Fruit fly (Drosophila melanogaster) whole organism, wandering third instar larva: ENCODE results near the gene CG7289.

Experiments used
- Abd-B ChIP-seq: fragments of >200 bp; optimal IDR thresholded peaks from 2 replicates; lab custom pipeline; 2017; ENCODE audit warnings: missing biosample characterization, missing genetic modification characterization
- CG9705 ChIP-seq: fragments of 200-800 bp; sonication (Bioruptor generic); optimal IDR thresholded peaks from 2 replicates; lab custom pipeline; 2018; ENCODE audit warnings: missing biosample characterization, mild to moderate bottlenecking, missing genetic modification characterization
- Dfd ChIP-seq: fragments of >200 bp; optimal IDR thresholded peaks from 2 replicates; lab custom pipeline; 2017; ENCODE audit warnings: missing biosample characterization, missing genetic modification characterization
- GATAd ChIP-seq: sonication (Bioruptor generic); optimal IDR thresholded peaks from 2 replicates; lab custom pipeline; 2016; ENCODE audit warnings: missing biosample characterization, missing genetic modification characterization
- Hnf4 ChIP-seq: fragments of 200-800 bp; sonication (Bioruptor generic); optimal IDR thresholded peaks from 2 replicates; lab custom pipeline; 2016; ENCODE audit warnings: missing biosample characterization, mild to moderate bottlenecking, missing genetic modification characterization
- Hr83 ChIP-seq: fragments of 200-300 bp; sonication (Bioruptor generic); optimal IDR thresholded peaks from 2 replicates; lab custom pipeline; 2016; ENCODE audit warnings: missing biosample characterization, mild to moderate bottlenecking, missing genetic modification characterization, moderate library complexity; ENCODE audit not compliant: poor library complexity, severe bottlenecking
- Mio ChIP-seq: sonication (Bioruptor generic); optimal IDR thresholded peaks from 2 replicates; lab custom pipeline; 2016; ENCODE audit warnings: missing biosample characterization, missing genetic modification characterization
- OdsH ChIP-seq: fragments of 200-800 bp; sonication (Bioruptor generic); optimal IDR thresholded peaks from 2 replicates; lab custom pipeline; 2016; ENCODE audit warnings: missing biosample characterization, mild to moderate bottlenecking, missing genetic modification characterization
- Rel ChIP-seq, 2 experiments: fragments of 200-800 bp; sonication (Bioruptor generic) in 1 of 2; optimal IDR thresholded peaks; 2 replicates in 1 of 2; 3 replicates in 1 of 2; lab custom pipeline; 2016 to 2019; ENCODE audit warnings: mild to moderate bottlenecking in 2 of 2, missing biosample characterization in 2 of 2, missing genetic modification characterization in 2 of 2, moderate library complexity in 1 of 2
- Vsx2 ChIP-seq: fragments of 200-300, 225-300 bp; sonication (Bioruptor generic); optimal IDR thresholded peaks from 2 replicates; lab custom pipeline; 2018; ENCODE audit warnings: missing biosample characterization, missing genetic modification characterization; ENCODE audit not compliant: partially characterized antibody
- h ChIP-seq: fragments of 200-800 bp; sonication (Bioruptor generic); optimal IDR thresholded peaks from 3 replicates; lab custom pipeline; 2016; ENCODE audit warnings: missing biosample characterization, mild to moderate bottlenecking, missing genetic modification characterization
- jim ChIP-seq: fragments of 175-275, 200-325 bp; sonication (Bioruptor generic); optimal IDR thresholded peaks from 2 replicates; lab custom pipeline; 2016; ENCODE audit warnings: missing biosample characterization, mild to moderate bottlenecking, missing genetic modification characterization
- lola ChIP-seq: fragments of >200 bp; optimal IDR thresholded peaks from 2 replicates; lab custom pipeline; 2017; ENCODE audit warnings: missing biosample characterization, missing genetic modification characterization
- pan ChIP-seq: fragments of >200 bp; optimal IDR thresholded peaks from 2 replicates; lab custom pipeline; 2017
- psq ChIP-seq: fragments of 200-800 bp; sonication (Bioruptor generic); optimal IDR thresholded peaks from 3 replicates; lab custom pipeline; 2017; ENCODE audit warnings: missing biosample characterization, mild to moderate bottlenecking, missing genetic modification characterization, moderate library complexity
- sv ChIP-seq: fragments of 200-800 bp; sonication (Bioruptor generic); optimal IDR thresholded peaks from 3 replicates; lab custom pipeline; 2016; ENCODE audit warnings: missing biosample characterization, missing genetic modification characterization

The CG7289 gene

DNA sequence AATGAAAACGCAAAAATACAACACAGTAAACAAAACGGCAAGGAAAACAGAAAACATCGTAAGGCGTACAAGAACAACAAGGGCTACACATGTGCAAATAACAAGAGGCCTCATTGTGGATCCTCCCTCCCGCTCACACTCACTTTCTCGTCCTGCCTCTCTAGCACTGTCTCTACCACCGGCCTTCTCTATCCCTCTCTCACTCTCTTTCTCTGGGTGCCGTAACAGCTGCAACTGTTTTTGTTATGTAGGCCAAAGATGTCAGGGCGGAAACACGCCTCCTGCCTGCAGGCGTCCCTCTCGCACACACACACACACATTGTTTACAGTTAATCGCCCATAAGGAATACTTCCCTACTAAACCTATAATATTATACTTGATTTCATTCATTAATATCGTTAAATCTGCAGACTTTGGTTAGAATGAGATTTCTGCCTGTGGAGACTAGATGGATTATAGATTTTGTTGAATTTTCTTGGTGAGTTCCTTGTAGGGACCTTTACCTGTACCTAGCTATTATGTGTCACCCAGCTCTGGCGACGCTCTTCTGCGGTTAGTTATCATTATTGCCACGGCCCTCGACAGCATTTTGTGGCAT lies 31.9 kb downstream of the CG7289 start:
- TF ChIP-seq Dfd (GFP tag; lab: Kevin White, UChicago), result no peak
- TF ChIP-seq GATAd (GFP tag; lab: Kevin White, UChicago), result no peak
- no peak for TF ChIP-seq Abd-B (GFP tag; lab: Kevin White, UChicago)
- TF ChIP-seq Vsx2 (GFP tag; lab: Kevin White, UChicago), result no peak
- no peak for TF ChIP-seq Mio (GFP tag; lab: Kevin White, UChicago)
- TF ChIP-seq sv (GFP tag; lab: Kevin White, UChicago), result no peak
- no peak for TF ChIP-seq lola (GFP tag; lab: Kevin White, UChicago)
- no peak for TF ChIP-seq Hnf4 (GFP tag; lab: Kevin White, UChicago)
- TF ChIP-seq Hr83 (GFP tag; lab: Kevin White, UChicago), result no peak

DNA sequence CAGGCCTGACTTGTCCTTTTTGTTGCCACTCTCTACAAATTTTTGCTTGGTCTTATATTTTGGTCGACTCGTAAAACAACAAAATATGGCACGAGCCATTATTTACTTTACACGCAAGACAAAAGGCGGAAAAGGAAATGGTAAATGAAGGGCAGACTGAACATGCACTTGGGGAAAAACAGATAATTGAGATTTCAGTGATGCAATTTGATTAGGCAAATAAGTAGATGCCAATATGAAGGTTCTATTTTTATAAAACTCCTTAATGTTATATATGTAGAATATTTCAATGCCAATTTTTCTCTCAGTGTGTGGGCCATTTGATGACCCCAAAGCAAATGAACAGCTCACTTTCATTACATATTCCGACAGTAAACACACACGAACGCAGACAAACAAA lies 33.2 kb downstream of the CG7289 start:
- no peak for TF ChIP-seq GATAd (GFP tag; lab: Kevin White, UChicago)

DNA sequence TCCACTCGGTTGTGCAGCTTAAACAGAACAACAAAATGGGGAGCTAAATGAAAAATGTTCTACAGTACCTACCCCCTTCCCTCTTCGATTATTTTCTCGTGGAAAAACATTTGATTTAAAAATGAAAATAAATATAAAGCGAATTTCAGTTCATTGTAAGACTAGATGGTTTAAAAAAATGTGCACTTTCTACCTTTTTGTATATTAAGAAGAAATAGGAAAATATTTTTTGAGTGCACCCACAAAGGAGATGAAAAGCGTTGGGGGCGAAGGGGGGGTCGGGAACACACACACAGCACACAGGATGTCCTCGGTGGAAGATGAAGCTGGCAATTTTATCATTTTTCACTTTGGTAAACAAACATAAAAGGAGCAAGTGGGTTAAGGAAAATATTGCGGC lies 40.8 kb downstream of the CG7289 start:
- no peak for TF ChIP-seq GATAd (GFP tag; lab: Kevin White, UChicago)

dm6 chr2L:2031522-2031921 lies 49.5 kb downstream of the CG7289 start:
- no peak for TF ChIP-seq Rel (GFP tag; optimal IDR thresholded peaks at IDR 0.05; lab: Kevin White, UChicago)
- no peak for TF ChIP-seq Rel (tag; optimal IDR thresholded peaks at IDR 0.05; lab: Kevin White, UChicago)
- TF ChIP-seq psq, result no peak
- no peak for TF ChIP-seq jim (GFP tag; lab: Kevin White, UChicago)
- TF ChIP-seq CG9705 (GFP tag; lab: Kevin White, UChicago), result no peak

dm6 chr2L:2032076-2032475 lies 50.1 kb downstream of the CG7289 start:
- TF ChIP-seq pan (lab: Kevin White, UChicago), result no peak
- TF ChIP-seq OdsH, result no peak
- no peak for TF ChIP-seq h
